Fruit fly (Drosophila melanogaster) whole organism, adult: Measurements from ENCODE around the gene bond.

Experiments used
- cnc ChIP-seq, 2 experiments: fragments of >200 bp; optimal IDR thresholded peaks; 2 replicates each; lab custom pipeline; 2017
- tj ChIP-seq: fragments of 200-800 bp; sonication (Bioruptor generic); optimal IDR thresholded peaks from 3 replicates; lab custom pipeline; 2017; ENCODE audit warnings: missing biosample characterization, mild to moderate bottlenecking, missing genetic modification characterization, moderate library complexity

DNA sequence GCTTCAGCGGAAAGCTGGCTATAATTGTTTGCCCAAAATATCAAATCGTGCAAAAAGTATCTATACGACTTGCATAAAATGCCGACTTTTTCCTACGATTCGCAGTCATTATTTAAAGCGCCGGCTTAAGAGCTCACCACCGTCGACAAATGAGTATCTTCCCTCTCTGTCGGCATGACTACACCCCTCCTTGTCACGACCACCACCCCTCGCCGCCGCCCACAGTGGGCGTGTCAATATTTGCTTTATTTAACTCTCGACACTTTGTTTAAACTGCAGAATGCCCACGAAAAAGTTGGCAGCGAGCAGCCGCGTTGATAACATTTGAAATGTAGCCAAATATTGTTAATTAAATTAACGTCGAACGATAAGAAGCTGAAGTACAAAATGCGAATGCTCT lies 32.2 kb upstream of the bond start:
- TF ChIP-seq cnc (optimal IDR thresholded peaks at IDR 0.05; lab: Kevin White, UChicago) (no peak), tj (GFP tag; lab: Kevin White, UChicago) (peak; percentile 18)
